Fruit fly (Drosophila melanogaster) whole organism, embryonic: ENCODE measurements around the gene beag.

Experiments used
- ATbp ChIP-seq: fragments of 200-800 bp; sonication (Bioruptor generic); optimal IDR thresholded peaks from 2 replicates; lab custom pipeline; 2017; ENCODE audit warnings: missing biosample characterization, mild to moderate bottlenecking, missing genetic modification characterization, missing genetic modification reagents
- Adf1 ChIP-seq: fragments of 200-800 bp; sonication (Bioruptor generic); IDR thresholded peaks from 2 replicates; pipeline ENCODE4 v1.3.6; 2022; ENCODE audit warnings: missing biosample characterization, missing genetic modification characterization
- Antp ChIP-seq: fragments of 200-800 bp; sonication (Bioruptor generic); optimal IDR thresholded peaks from 3 replicates; lab custom pipeline; 2016; ENCODE audit warnings: missing biosample characterization, missing genetic modification characterization
- CG10267 ChIP-seq: fragments of 200-800 bp; sonication (Bioruptor generic); optimal IDR thresholded peaks from 2 replicates; lab custom pipeline; 2018; ENCODE audit warnings: missing biosample characterization, mild to moderate bottlenecking, missing genetic modification characterization, moderate library complexity
- CG10274 ChIP-seq: fragments of 200-800 bp; sonication (Bioruptor generic); optimal IDR thresholded peaks from 3 replicates; lab custom pipeline; 2017; ENCODE audit warnings: missing biosample characterization, mild to moderate bottlenecking, missing genetic modification characterization
- CG10321 ChIP-seq: fragments of 200-800 bp; sonication (Bioruptor generic); IDR thresholded peaks from 2 replicates; pipeline ENCODE4 v1.3.6; 2022; ENCODE audit warnings: missing biosample characterization, missing genetic modification characterization
- CG10366 ChIP-seq: fragments of 200-800 bp; sonication (Bioruptor generic); IDR thresholded peaks from 2 replicates; pipeline ENCODE4 v1.3.6; 2022; ENCODE audit warnings: missing biosample characterization, missing genetic modification characterization
- CG11085 ChIP-seq: fragments of 200-800 bp; sonication (Bioruptor generic); IDR thresholded peaks from 2 replicates; pipeline ENCODE4 v1.3.6; 2022; ENCODE audit warnings: missing biosample characterization, missing genetic modification characterization
- CG12071 ChIP-seq: fragments of 200-800 bp; sonication (Bioruptor generic); optimal IDR thresholded peaks from 3 replicates; lab custom pipeline; 2018; ENCODE audit warnings: missing biosample characterization, mild to moderate bottlenecking, missing genetic modification characterization
- CG12391 ChIP-seq: fragments of 200-800 bp; sonication (Bioruptor generic); optimal IDR thresholded peaks from 3 replicates; lab custom pipeline; 2018; ENCODE audit warnings: missing biosample characterization, mild to moderate bottlenecking, missing genetic modification characterization, moderate library complexity
- CG12659 ChIP-seq: fragments of 200-800 bp; sonication (Bioruptor generic); optimal IDR thresholded peaks from 3 replicates; lab custom pipeline; 2017; ENCODE audit warnings: mild to moderate bottlenecking, missing biosample characterization, missing genetic modification reagents, missing genetic modification characterization
- CG12744 ChIP-seq: fragments of 200-800 bp; sonication (Bioruptor generic); optimal IDR thresholded peaks from 2 replicates; lab custom pipeline; 2016; ENCODE audit warnings: missing biosample characterization, missing genetic modification characterization
- CG12769 ChIP-seq: fragments of 200-800 bp; sonication (Bioruptor generic); optimal IDR thresholded peaks from 2 replicates; lab custom pipeline; 2019; ENCODE audit warnings: missing biosample characterization, mild to moderate bottlenecking, missing genetic modification characterization, moderate library complexity
- CG12942 ChIP-seq: fragments of 200-800 bp; sonication (Bioruptor generic); optimal IDR thresholded peaks from 3 replicates; lab custom pipeline; 2016; ENCODE audit warnings: missing biosample characterization, missing genetic modification characterization
- CG13123 ChIP-seq: fragments of 200-800 bp; sonication (Bioruptor generic); optimal IDR thresholded peaks from 2 replicates; lab custom pipeline; 2016; ENCODE audit warnings: missing biosample characterization, missing genetic modification characterization
- CG13287 ChIP-seq: fragments of 200-800 bp; sonication (Bioruptor generic); IDR thresholded peaks from 2 replicates; pipeline ENCODE4 v1.3.6; 2022; ENCODE audit warnings: missing biosample characterization, missing genetic modification characterization; ENCODE audit not compliant: partially characterized antibody
- CG13624 ChIP-seq: fragments of 200-800 bp; sonication (Bioruptor generic); optimal IDR thresholded peaks from 2 replicates; lab custom pipeline; 2016; ENCODE audit warnings: missing biosample characterization, missing genetic modification characterization
- CG14710 ChIP-seq: fragments of 200-800 bp; sonication (Bioruptor generic); optimal IDR thresholded peaks from 3 replicates; lab custom pipeline; 2019; ENCODE audit warnings: missing biosample characterization, mild to moderate bottlenecking, missing genetic modification characterization, moderate library complexity
- CG2712 ChIP-seq: fragments of 200-800 bp; optimal IDR thresholded peaks from 3 replicates; lab custom pipeline; 2019; ENCODE audit warnings: missing biosample characterization, mild to moderate bottlenecking, missing genetic modification characterization, moderate library complexity
- CG2889 ChIP-seq: fragments of 200-800 bp; sonication (Bioruptor generic); IDR thresholded peaks from 3 replicates; pipeline ENCODE4 v1.3.6; 2022; ENCODE audit warnings: missing biosample characterization, missing genetic modification characterization
- CG33557 ChIP-seq: fragments of 200-800 bp; sonication (Bioruptor generic); optimal IDR thresholded peaks from 2 replicates; lab custom pipeline; 2019; ENCODE audit warnings: missing biosample characterization, mild to moderate bottlenecking, missing genetic modification characterization, moderate library complexity
- CG3407 ChIP-seq: fragments of 200-800 bp; sonication (Bioruptor generic); optimal IDR thresholded peaks from 2 replicates; lab custom pipeline; 2018; ENCODE audit warnings: missing biosample characterization, mild to moderate bottlenecking, missing genetic modification characterization
- CG34376 ChIP-seq: fragments of 200-800 bp; sonication (Bioruptor generic); optimal IDR thresholded peaks from 2 replicates; lab custom pipeline; 2018; ENCODE audit warnings: missing biosample characterization, mild to moderate bottlenecking, missing genetic modification characterization
- CG3995 ChIP-seq: fragments of 200-800 bp; sonication (Bioruptor generic); optimal IDR thresholded peaks from 3 replicates; lab custom pipeline; 2016; ENCODE audit warnings: missing biosample characterization, missing genetic modification characterization
- CG4404 ChIP-seq: fragments of 200-800 bp; sonication (Bioruptor generic); IDR thresholded peaks from 2 replicates; pipeline ENCODE4 v1.3.6; 2022; ENCODE audit warnings: missing biosample characterization, missing genetic modification characterization
- CG6689 ChIP-seq: fragments of 200-800 bp; sonication (Bioruptor generic); IDR thresholded peaks from 2 replicates; pipeline ENCODE4 v1.3.6; 2022; ENCODE audit warnings: missing biosample characterization, missing genetic modification characterization
- CG6791 ChIP-seq: fragments of 200-800 bp; sonication (Bioruptor generic); IDR thresholded peaks from 3 replicates; pipeline ENCODE4 v1.3.6; 2022; ENCODE audit warnings: missing biosample characterization, missing genetic modification characterization; ENCODE audit not compliant: partially characterized antibody
- CG7786 ChIP-seq: fragments of 200-800 bp; sonication (Bioruptor generic); optimal IDR thresholded peaks from 2 replicates; lab custom pipeline; 2016; ENCODE audit warnings: missing biosample characterization, missing genetic modification characterization
- CG7928 ChIP-seq: fragments of 200-800 bp; sonication (Bioruptor generic); optimal IDR thresholded peaks from 2 replicates; lab custom pipeline; 2017; ENCODE audit warnings: missing biosample characterization, mild to moderate bottlenecking, missing genetic modification characterization
- CG8924 ChIP-seq: fragments of 200-800 bp; optimal IDR thresholded peaks from 3 replicates; lab custom pipeline; 2019; ENCODE audit warnings: missing biosample characterization, mild to moderate bottlenecking, missing genetic modification characterization, moderate library complexity
- CG9437 ChIP-seq: fragments of 200-800 bp; sonication (Bioruptor generic); optimal IDR thresholded peaks from 2 replicates; lab custom pipeline; 2018; ENCODE audit warnings: missing biosample characterization, mild to moderate bottlenecking, missing genetic modification characterization
- Doc2 ChIP-seq: fragments of 200-800 bp; sonication (Bioruptor generic); IDR thresholded peaks from 2 replicates; pipeline ENCODE4 v1.3.6; 2022; ENCODE audit warnings: missing biosample characterization, missing genetic modification characterization
- H2.0 ChIP-seq: fragments of 200-800 bp; sonication (Bioruptor generic); IDR thresholded peaks from 2 replicates; pipeline ENCODE4 v1.3.6; 2022; ENCODE audit warnings: missing biosample characterization, missing genetic modification characterization
- Kr ChIP-seq: fragments of 200-800 bp; sonication (Bioruptor generic); optimal IDR thresholded peaks from 2 replicates; lab custom pipeline; 2017; ENCODE audit warnings: missing biosample characterization, mild to moderate bottlenecking, missing genetic modification characterization
- Max ChIP-seq: fragments of 200-800 bp; sonication (Bioruptor generic); optimal IDR thresholded peaks from 2 replicates; lab custom pipeline; 2016; ENCODE audit warnings: missing biosample characterization, mild to moderate bottlenecking, missing genetic modification characterization
- Mes4 ChIP-seq: fragments of 200-800 bp; sonication (Bioruptor generic); optimal IDR thresholded peaks from 2 replicates; lab custom pipeline; 2016; ENCODE audit warnings: missing biosample characterization, missing genetic modification characterization
- NfI ChIP-seq: fragments of 200-800 bp; sonication (Bioruptor generic); optimal IDR thresholded peaks from 3 replicates; lab custom pipeline; 2018; ENCODE audit warnings: missing biosample characterization, mild to moderate bottlenecking, missing genetic modification characterization, moderate library complexity
- Ptx1 ChIP-seq: fragments of 200-800 bp; sonication (Bioruptor generic); IDR thresholded peaks from 2 replicates; pipeline ENCODE4 v1.3.6; 2022; ENCODE audit warnings: missing biosample characterization, missing genetic modification characterization
- Ravus ChIP-seq: fragments of 200-800 bp; sonication (Bioruptor generic); IDR thresholded peaks from 2 replicates; pipeline ENCODE4 v1.3.6; 2022; ENCODE audit warnings: missing biosample characterization, missing genetic modification characterization
- Taf1 ChIP-seq: fragments of 200-800 bp; sonication (Bioruptor generic); IDR thresholded peaks from 2 replicates; pipeline ENCODE4 v1.3.6; 2022; ENCODE audit warnings: missing biosample characterization, missing genetic modification characterization
- Xrp1 ChIP-seq: fragments of 200-800 bp; sonication (Bioruptor generic); IDR thresholded peaks from 2 replicates; pipeline ENCODE4 v1.3.6; 2022; ENCODE audit warnings: missing biosample characterization, missing genetic modification characterization
- bsh ChIP-seq, 2 experiments: fragments of 200-800 bp; sonication (Bioruptor generic); optimal IDR thresholded peaks; 2 replicates each; lab custom pipeline; 2017 to 2018; ENCODE audit warnings: mild to moderate bottlenecking in 2 of 2, missing biosample characterization in 2 of 2, missing genetic modification characterization in 2 of 2, moderate library complexity in 1 of 2
- jing ChIP-seq: fragments of 200-800 bp; sonication (Bioruptor generic); optimal IDR thresholded peaks from 2 replicates; lab custom pipeline; 2018; ENCODE audit warnings: missing biosample characterization, mild to moderate bottlenecking, missing genetic modification characterization
- nom ChIP-seq: fragments of 200-800 bp; sonication (Bioruptor generic); optimal IDR thresholded peaks from 2 replicates; lab custom pipeline; 2017; ENCODE audit warnings: missing biosample characterization, missing genetic modification characterization, mild to moderate bottlenecking, moderate library complexity, missing genetic modification reagents
- phol ChIP-seq: fragments of 200-800 bp; sonication (Bioruptor generic); optimal IDR thresholded peaks from 3 replicates; lab custom pipeline; 2018; ENCODE audit warnings: missing biosample characterization, mild to moderate bottlenecking, missing genetic modification characterization, moderate library complexity
- pnt ChIP-seq: fragments of 200-800 bp; sonication (Bioruptor generic); optimal IDR thresholded peaks from 3 replicates; lab custom pipeline; 2016; ENCODE audit warnings: missing biosample characterization, missing genetic modification characterization
- schlank ChIP-seq: fragments of 200-800 bp; sonication (Bioruptor generic); optimal IDR thresholded peaks from 2 replicates; lab custom pipeline; 2018; ENCODE audit warnings: missing biosample characterization, mild to moderate bottlenecking, missing genetic modification characterization
- sisA ChIP-seq: fragments of 200-800 bp; sonication (Bioruptor generic); IDR thresholded peaks from 2 replicates; pipeline ENCODE4 v1.3.6; 2022; ENCODE audit warnings: missing biosample characterization, missing genetic modification characterization
- tin ChIP-seq: fragments of 200-800 bp; sonication (Bioruptor generic); optimal IDR thresholded peaks from 3 replicates; lab custom pipeline; 2016; ENCODE audit warnings: missing biosample characterization, missing genetic modification characterization
- trem ChIP-seq: fragments of 200-800 bp; optimal IDR thresholded peaks from 3 replicates; lab custom pipeline; 2019; ENCODE audit warnings: missing biosample characterization, mild to moderate bottlenecking, missing genetic modification characterization, moderate library complexity
- tx ChIP-seq: fragments of 200-800 bp; sonication (Bioruptor generic); optimal IDR thresholded peaks from 2 replicates; lab custom pipeline; 2016; ENCODE audit warnings: missing biosample characterization, missing genetic modification characterization
- wor ChIP-seq: fragments of 200-800 bp; sonication (Bioruptor generic); IDR thresholded peaks from 2 replicates; pipeline ENCODE4 v1.3.6; 2022; ENCODE audit warnings: missing biosample characterization, missing genetic modification characterization

Gene beag

dm6 chr3R:9035252-9035651 lies 29.6 kb downstream of the beag start (continued):
- no peak for TF ChIP-seq trem
- TF ChIP-seq CG13123 (GFP tag; lab: Kevin White, UChicago) = no peak
- no peak for TF ChIP-seq CG7786 (GFP tag; lab: Kevin White, UChicago)
- no peak for TF ChIP-seq CG12942
- TF ChIP-seq CG13624 = no peak
- TF ChIP-seq schlank (tag; lab: Kevin White, UChicago) = no peak
- no peak for TF ChIP-seq sisA
- TF ChIP-seq CG9437 (GFP tag; lab: Kevin White, UChicago) = no peak
- no peak for TF ChIP-seq tx (GFP tag; lab: Kevin White, UChicago)
- peak; percentile 13 for TF ChIP-seq CG10267 (tag; lab: Kevin White, UChicago)
- TF ChIP-seq CG6689 (GFP tag; lab: Robert Waterston, UW) = no peak
- TF ChIP-seq CG10366 = no peak
- TF ChIP-seq bsh (GFP tag; optimal IDR thresholded peaks at IDR 0.05; lab: Kevin White, UChicago) = no peak
- no peak for TF ChIP-seq CG7928 (GFP tag; lab: Kevin White, UChicago)
- TF ChIP-seq jing = no peak
- peak; percentile 18 for TF ChIP-seq CG2712
- no peak for TF ChIP-seq Taf1 (GFP tag; lab: Robert Waterston, UW)
- TF ChIP-seq Max (GFP tag; lab: Kevin White, UChicago) = no peak
- no peak for TF ChIP-seq Doc2 (GFP tag; lab: Robert Waterston, UW)
- no peak for TF ChIP-seq CG3995 (GFP tag; lab: Kevin White, UChicago)
- TF ChIP-seq tin (GFP tag; lab: Kevin White, UChicago) = no peak
- peak; percentile 2 for TF ChIP-seq CG33557
- TF ChIP-seq CG6791 = no peak
- TF ChIP-seq CG34376 (GFP tag; lab: Kevin White, UChicago) = no peak
- no peak for TF ChIP-seq nom
- TF ChIP-seq Xrp1 (GFP tag; lab: Robert Waterston, UW) = peak; percentile 29; the same call in 1 of the 2 replicates
- TF ChIP-seq ATbp (GFP tag; lab: Kevin White, UChicago) = no peak
- no peak for TF ChIP-seq Ptx1 (GFP tag; lab: Robert Waterston, UW)
- TF ChIP-seq CG12744 (GFP tag; lab: Kevin White, UChicago) = no peak
- no peak for TF ChIP-seq CG2889 (GFP tag; lab: Robert Waterston, UW)
- no peak for TF ChIP-seq CG13287 (GFP tag; lab: Robert Waterston, UW)
- TF ChIP-seq CG11085 (GFP tag; lab: Robert Waterston, UW) = no peak
- no peak for TF ChIP-seq Antp (GFP tag; lab: Kevin White, UChicago)
- no peak for TF ChIP-seq Ravus
- peak; percentile 2 for TF ChIP-seq Kr
- TF ChIP-seq CG10274 = no peak
- TF ChIP-seq wor (GFP tag; lab: Robert Waterston, UW) = no peak
- TF ChIP-seq Adf1 (GFP tag; lab: Robert Waterston, UW) = no peak
- TF ChIP-seq CG4404 = no peak
- TF ChIP-seq Mes4 = no peak
- no peak for TF ChIP-seq H2.0 (GFP tag; lab: Robert Waterston, UW)
- no peak for TF ChIP-seq CG12769 (tag; lab: Kevin White, UChicago)
- TF ChIP-seq CG12071 = no peak
- peak; percentile 16 for TF ChIP-seq CG8924
- TF ChIP-seq CG12391 (tag; lab: Kevin White, UChicago) = peak; percentile 15
- TF ChIP-seq CG3407 (GFP tag; lab: Kevin White, UChicago) = no peak
- TF ChIP-seq CG10321 (GFP tag; lab: Robert Waterston, UW) = no peak
- TF ChIP-seq CG12659 (GFP tag; lab: Kevin White, UChicago) = no peak
- TF ChIP-seq pnt (GFP tag; lab: Kevin White, UChicago) = no peak
- no peak for TF ChIP-seq NfI
- TF ChIP-seq phol (tag; lab: Kevin White, UChicago) = peak; percentile 4
- TF ChIP-seq CG14710 (tag; lab: Kevin White, UChicago) = peak; percentile 15
